Fruit fly (Drosophila melanogaster) whole organism, embryonic: ENCODE results near the gene swa.

Experiments used
- Atf-2 ChIP-seq: fragments of 200-800 bp; sonication (Bioruptor generic); optimal IDR thresholded peaks from 2 replicates; lab custom pipeline; 2016; ENCODE audit warnings: missing biosample characterization, missing genetic modification characterization
- B-H2 ChIP-seq: fragments of 200-800 bp; sonication (Bioruptor generic); optimal IDR thresholded peaks from 2 replicates; lab custom pipeline; 2018; ENCODE audit warnings: missing biosample characterization, mild to moderate bottlenecking, missing genetic modification characterization
- CG10267 ChIP-seq: fragments of 200-800 bp; sonication (Bioruptor generic); optimal IDR thresholded peaks from 2 replicates; lab custom pipeline; 2018; ENCODE audit warnings: missing biosample characterization, mild to moderate bottlenecking, missing genetic modification characterization, moderate library complexity
- CG14050 ChIP-seq: fragments of 200-800 bp; sonication (Bioruptor generic); IDR thresholded peaks from 3 replicates; pipeline ENCODE4 v1.3.6; 2022; ENCODE audit warnings: missing biosample characterization, missing genetic modification characterization
- CG15514 ChIP-seq: fragments of 200-800 bp; sonication (Bioruptor generic); optimal IDR thresholded peaks from 3 replicates; lab custom pipeline; 2017; ENCODE audit warnings: missing biosample characterization, missing genetic modification characterization, mild to moderate bottlenecking, moderate library complexity, missing genetic modification reagents
- CG17359 ChIP-seq: fragments of 200-800 bp; sonication (Bioruptor generic); optimal IDR thresholded peaks from 3 replicates; lab custom pipeline; 2018; ENCODE audit warnings: missing biosample characterization, mild to moderate bottlenecking, missing genetic modification characterization, moderate library complexity
- CG17568 ChIP-seq: fragments of 200-800 bp; sonication (Bioruptor generic); optimal IDR thresholded peaks from 2 replicates; lab custom pipeline; 2018; ENCODE audit warnings: missing biosample characterization, mild to moderate bottlenecking, missing genetic modification characterization, moderate library complexity
- CG18262 ChIP-seq: fragments of 200-800 bp; optimal IDR thresholded peaks from 3 replicates; lab custom pipeline; 2019; ENCODE audit warnings: missing biosample characterization, mild to moderate bottlenecking, missing genetic modification characterization, moderate library complexity
- CG2120 ChIP-seq: fragments of 200-800 bp; sonication (Bioruptor generic); optimal IDR thresholded peaks from 3 replicates; lab custom pipeline; 2016; ENCODE audit warnings: missing biosample characterization, missing genetic modification characterization
- CG4328 ChIP-seq: fragments of 200-800 bp; sonication (Bioruptor generic); optimal IDR thresholded peaks from 3 replicates; lab custom pipeline; 2017; ENCODE audit warnings: missing biosample characterization, missing genetic modification reagents, missing genetic modification characterization
- CG4424 ChIP-seq: fragments of 200-800 bp; sonication (Bioruptor generic); optimal IDR thresholded peaks from 3 replicates; lab custom pipeline; 2016; ENCODE audit warnings: missing biosample characterization, missing genetic modification characterization
- CG4730 ChIP-seq: fragments of 200-800 bp; sonication (Bioruptor generic); IDR thresholded peaks from 2 replicates; pipeline ENCODE4 v1.3.6; 2022; ENCODE audit warnings: missing biosample characterization, missing genetic modification characterization
- CG4820 ChIP-seq: fragments of 200-800 bp; sonication (Bioruptor generic); optimal IDR thresholded peaks from 3 replicates; lab custom pipeline; 2016; ENCODE audit warnings: missing biosample characterization, missing genetic modification characterization
- CG5245 ChIP-seq: fragments of 200-800 bp; sonication (Bioruptor generic); optimal IDR thresholded peaks from 3 replicates; lab custom pipeline; 2016; ENCODE audit warnings: missing biosample characterization, missing genetic modification characterization
- CG6175 ChIP-seq: fragments of 200-800 bp; sonication (Bioruptor generic); IDR thresholded peaks from 3 replicates; pipeline ENCODE4 v1.3.6; 2022; ENCODE audit warnings: missing biosample characterization, missing genetic modification characterization
- CG6765 ChIP-seq: fragments of 200-800 bp; sonication (Bioruptor generic); optimal IDR thresholded peaks from 3 replicates; lab custom pipeline; 2017; ENCODE audit warnings: missing biosample characterization, mild to moderate bottlenecking, missing genetic modification characterization
- CG7372 ChIP-seq: fragments of 200-800 bp; sonication (Bioruptor generic); IDR thresholded peaks from 2 replicates; pipeline ENCODE4 v1.3.6; 2022; ENCODE audit warnings: missing biosample characterization, missing genetic modification characterization
- CG8359 ChIP-seq: fragments of 200-800 bp; sonication (Bioruptor generic); optimal IDR thresholded peaks from 2 replicates; lab custom pipeline; 2017; ENCODE audit warnings: missing biosample characterization, mild to moderate bottlenecking, missing genetic modification characterization, borderline replicate concordance
- CG8924 ChIP-seq: fragments of 200-800 bp; optimal IDR thresholded peaks from 3 replicates; lab custom pipeline; 2019; ENCODE audit warnings: missing biosample characterization, mild to moderate bottlenecking, missing genetic modification characterization, moderate library complexity
- CG9215 ChIP-seq: fragments of 200-800 bp; sonication (Bioruptor generic); IDR thresholded peaks from 2 replicates; pipeline ENCODE4 v1.3.6; 2022; ENCODE audit warnings: missing biosample characterization, missing genetic modification characterization
- CG9437 ChIP-seq: fragments of 200-800 bp; sonication (Bioruptor generic); optimal IDR thresholded peaks from 2 replicates; lab custom pipeline; 2018; ENCODE audit warnings: missing biosample characterization, mild to moderate bottlenecking, missing genetic modification characterization
- CkIIα-i1 ChIP-seq: fragments of 200-800 bp; sonication (Bioruptor generic); IDR thresholded peaks from 2 replicates; pipeline ENCODE4 v1.3.6; 2022; ENCODE audit warnings: missing biosample characterization, missing genetic modification characterization
- D19B ChIP-seq: fragments of 200-800 bp; sonication (Bioruptor generic); optimal IDR thresholded peaks from 2 replicates; lab custom pipeline; 2017; ENCODE audit warnings: missing biosample characterization, mild to moderate bottlenecking, missing genetic modification characterization
- E2f1 ChIP-seq: fragments of 200-800 bp; sonication (Bioruptor generic); IDR thresholded peaks from 2 replicates; pipeline ENCODE4 v1.3.6; 2022; ENCODE audit warnings: missing biosample characterization, missing genetic modification characterization
- H2.0 ChIP-seq: fragments of 200-800 bp; sonication (Bioruptor generic); IDR thresholded peaks from 2 replicates; pipeline ENCODE4 v1.3.6; 2022; ENCODE audit warnings: missing biosample characterization, missing genetic modification characterization
- Hmx ChIP-seq: fragments of 200-800 bp; sonication (Bioruptor generic); optimal IDR thresholded peaks from 2 replicates; lab custom pipeline; 2016; ENCODE audit warnings: missing biosample characterization, missing genetic modification characterization
- Hr39 ChIP-seq: fragments of >200 bp; optimal IDR thresholded peaks from 2 replicates; lab custom pipeline; 2017
- Lim3 ChIP-seq: fragments of 200-800 bp; sonication (Bioruptor generic); IDR thresholded peaks from 2 replicates; pipeline ENCODE4 v1.3.6; 2022; ENCODE audit warnings: missing biosample characterization, missing genetic modification characterization
- Mes4 ChIP-seq: fragments of 200-800 bp; sonication (Bioruptor generic); optimal IDR thresholded peaks from 2 replicates; lab custom pipeline; 2016; ENCODE audit warnings: missing biosample characterization, missing genetic modification characterization
- Sry-β ChIP-seq: fragments of 200-800 bp; sonication (Bioruptor generic); optimal IDR thresholded peaks from 2 replicates; lab custom pipeline; 2018; ENCODE audit warnings: missing biosample characterization, mild to moderate bottlenecking, missing genetic modification characterization, moderate library complexity
- Taf1 ChIP-seq: fragments of 200-800 bp; sonication (Bioruptor generic); IDR thresholded peaks from 2 replicates; pipeline ENCODE4 v1.3.6; 2022; ENCODE audit warnings: missing biosample characterization, missing genetic modification characterization
- abd-A ChIP-seq: fragments of 200-800 bp; sonication (Bioruptor generic); optimal IDR thresholded peaks from 3 replicates; lab custom pipeline; 2019; ENCODE audit warnings: missing biosample characterization, mild to moderate bottlenecking, missing genetic modification characterization, moderate library complexity
- al ChIP-seq: fragments of 200-800 bp; sonication (Bioruptor generic); IDR thresholded peaks from 2 replicates; pipeline ENCODE4 v1.3.6; 2022; ENCODE audit warnings: missing biosample characterization, missing genetic modification characterization
- ap ChIP-seq: fragments of 200-800 bp; sonication (Bioruptor generic); IDR thresholded peaks from 2 replicates; pipeline ENCODE4 v1.3.6; 2022; ENCODE audit warnings: missing biosample characterization, missing genetic modification characterization
- ara ChIP-seq: fragments of 200-800 bp; sonication (Bioruptor generic); IDR thresholded peaks from 2 replicates; pipeline ENCODE4 v1.3.6; 2022; ENCODE audit warnings: missing biosample characterization, missing genetic modification characterization
- dysf ChIP-seq: fragments of 200-800 bp; sonication (Bioruptor generic); IDR thresholded peaks from 3 replicates; pipeline ENCODE4 v1.3.6; 2022; ENCODE audit warnings: missing biosample characterization, missing genetic modification characterization
- ems ChIP-seq: fragments of 200-800 bp; sonication (Bioruptor generic); optimal IDR thresholded peaks from 3 replicates; lab custom pipeline; 2016; ENCODE audit warnings: missing biosample characterization, missing genetic modification characterization
- fd3F ChIP-seq: fragments of 200-800 bp; sonication (Bioruptor generic); optimal IDR thresholded peaks from 2 replicates; lab custom pipeline; 2018; ENCODE audit warnings: missing biosample characterization, mild to moderate bottlenecking, missing genetic modification characterization, moderate library complexity
- gro ChIP-seq: fragments of 200-800 bp; sonication (Bioruptor generic); optimal IDR thresholded peaks from 2 replicates; lab custom pipeline; 2016; ENCODE audit warnings: missing biosample characterization, missing genetic modification characterization
- kah ChIP-seq: fragments of 200-800 bp; sonication (Bioruptor generic); optimal IDR thresholded peaks from 2 replicates; lab custom pipeline; 2018; ENCODE audit warnings: missing biosample characterization, mild to moderate bottlenecking, missing genetic modification characterization
- lilli ChIP-seq: fragments of 200-800 bp; sonication (Bioruptor generic); optimal IDR thresholded peaks from 3 replicates; lab custom pipeline; 2016; ENCODE audit warnings: missing biosample characterization, missing genetic modification characterization
- pum ChIP-seq: fragments of 200-800 bp; sonication (Bioruptor generic); optimal IDR thresholded peaks from 2 replicates; lab custom pipeline; 2016; ENCODE audit warnings: missing biosample characterization, missing genetic modification characterization
- ro ChIP-seq: fragments of 200-800 bp; sonication (Bioruptor generic); IDR thresholded peaks from 2 replicates; pipeline ENCODE4 v1.3.6; 2022; ENCODE audit warnings: missing biosample characterization, missing genetic modification characterization
- run ChIP-seq: fragments of 200-800 bp; sonication (Bioruptor generic); optimal IDR thresholded peaks from 3 replicates; lab custom pipeline; 2018; ENCODE audit warnings: missing biosample characterization, mild to moderate bottlenecking, missing genetic modification characterization
- sqz ChIP-seq: fragments of 200-800 bp; sonication (Bioruptor generic); optimal IDR thresholded peaks from 3 replicates; lab custom pipeline; 2018; ENCODE audit warnings: missing biosample characterization, mild to moderate bottlenecking, missing genetic modification characterization
- ssp ChIP-seq: fragments of 200-800 bp; sonication (Bioruptor generic); IDR thresholded peaks from 2 replicates; pipeline ENCODE4 v1.3.6; 2022; ENCODE audit warnings: missing biosample characterization, missing genetic modification characterization
- sug ChIP-seq: fragments of 200-800 bp; optimal IDR thresholded peaks from 2 replicates; lab custom pipeline; 2019; ENCODE audit warnings: missing biosample characterization, mild to moderate bottlenecking, missing genetic modification characterization, moderate library complexity
- tgo ChIP-seq: fragments of 200-800 bp; sonication (Bioruptor generic); IDR thresholded peaks from 3 replicates; pipeline ENCODE4 v1.3.6; 2022; ENCODE audit warnings: missing biosample characterization, missing genetic modification characterization
- wor ChIP-seq: fragments of 200-800 bp; sonication (Bioruptor generic); IDR thresholded peaks from 2 replicates; pipeline ENCODE4 v1.3.6; 2022; ENCODE audit warnings: missing biosample characterization, missing genetic modification characterization
- yki ChIP-seq: fragments of >200 bp; optimal IDR thresholded peaks from 3 replicates; lab custom pipeline; 2018
- zen ChIP-seq: fragments of 200-800 bp; sonication (Bioruptor generic); optimal IDR thresholded peaks from 3 replicates; lab custom pipeline; 2018; ENCODE audit warnings: missing biosample characterization, mild to moderate bottlenecking, missing genetic modification characterization, moderate library complexity

The swa gene

dm6 chrX:6343786-6344537 is 21.5 kb downstream of the swa start (continued):
- TF ChIP-seq Lim3: 0 out of 2 replicates have a peak, but pooled peaks have one; percentile 16
- TF ChIP-seq yki (lab: Kevin White, UChicago): no peak
- TF ChIP-seq abd-A: peak; percentile 49
- TF ChIP-seq Hr39 (lab: Kevin White, UChicago): no peak
- TF ChIP-seq zen (tag; lab: Kevin White, UChicago): no peak
- TF ChIP-seq ssp (GFP tag; lab: Robert Waterston, UW): peak; percentile 41; the same call in 1 of the 2 replicates
- no peak for TF ChIP-seq D19B (GFP tag; lab: Kevin White, UChicago)
- no peak for TF ChIP-seq fd3F (GFP tag; lab: Kevin White, UChicago)
- TF ChIP-seq CG15514 (GFP tag; lab: Kevin White, UChicago): no peak
- no peak for TF ChIP-seq Mes4
- TF ChIP-seq CkIIα-i1: no peak
- no peak for TF ChIP-seq CG6175 (GFP tag; lab: Robert Waterston, UW)
- peak; percentile 66 for TF ChIP-seq CG4730 (GFP tag; lab: Robert Waterston, UW)
- no peak for TF ChIP-seq CG6765 (GFP tag; lab: Kevin White, UChicago)
- peak; percentile 59; the same call in 2 of the 3 replicates for TF ChIP-seq dysf (GFP tag; lab: Robert Waterston, UW)
- no peak for TF ChIP-seq lilli (GFP tag; lab: Kevin White, UChicago)
- peak; percentile 59; the same call in 1 of the 2 replicates for TF ChIP-seq ap
- no peak for TF ChIP-seq CG2120
- no peak for TF ChIP-seq CG4328 (GFP tag; lab: Kevin White, UChicago)
- TF ChIP-seq CG4820 (GFP tag; lab: Kevin White, UChicago): no peak
- no peak for TF ChIP-seq al (GFP tag; lab: Robert Waterston, UW)
- peak; percentile 56; the same call in 1 of the 2 replicates for TF ChIP-seq H2.0
- TF ChIP-seq CG8924 (tag; lab: Kevin White, UChicago): no peak
- no peak for TF ChIP-seq Sry-β (GFP tag; lab: Kevin White, UChicago)
- TF ChIP-seq Hmx (GFP tag; lab: Kevin White, UChicago): no peak
- TF ChIP-seq CG10267 (tag; lab: Kevin White, UChicago): no peak
- no peak for TF ChIP-seq Taf1 (GFP tag; lab: Robert Waterston, UW)
- peak; percentile 9 for TF ChIP-seq CG5245 (GFP tag; lab: Kevin White, UChicago)
- no peak for TF ChIP-seq CG17568 (GFP tag; lab: Kevin White, UChicago)
- TF ChIP-seq CG8359 (GFP tag; lab: Kevin White, UChicago): no peak
- peak; percentile 48 for TF ChIP-seq CG17359 (tag; lab: Kevin White, UChicago)
- TF ChIP-seq run: no peak
- TF ChIP-seq pum (GFP tag; lab: Kevin White, UChicago): no peak
- TF ChIP-seq gro (GFP tag; lab: Kevin White, UChicago): no peak
- TF ChIP-seq sug (tag; lab: Kevin White, UChicago): no peak
- TF ChIP-seq sqz (GFP tag; lab: Kevin White, UChicago): no peak
- TF ChIP-seq CG18262 (tag; lab: Kevin White, UChicago): peak; percentile 18
- TF ChIP-seq kah: peak; percentile 3
- peak; percentile 48; the same call in 1 of the 3 replicates for TF ChIP-seq CG14050 (GFP tag; lab: Robert Waterston, UW)
- TF ChIP-seq E2f1 (GFP tag; lab: Robert Waterston, UW): peak; percentile 46
- peak; percentile 9 for TF ChIP-seq CG4424 (GFP tag; lab: Kevin White, UChicago)
- TF ChIP-seq Atf-2 (GFP tag; lab: Kevin White, UChicago): peak; percentile 2
- TF ChIP-seq CG7372: no peak
- TF ChIP-seq ems (GFP tag; lab: Kevin White, UChicago): no peak
- TF ChIP-seq B-H2 (GFP tag; lab: Kevin White, UChicago): no peak
- TF ChIP-seq CG9215: no peak
- peak; percentile 74 for TF ChIP-seq wor
- peak; percentile 71; the same call in 1 of the 2 replicates for TF ChIP-seq ara
- TF ChIP-seq tgo (GFP tag; lab: Robert Waterston, UW): peak; percentile 50; the same call in 1 of the 3 replicates
- no peak for TF ChIP-seq CG9437 (GFP tag; lab: Kevin White, UChicago)
- TF ChIP-seq ro (GFP tag; lab: Robert Waterston, UW): peak; percentile 34; the same call in 1 of the 2 replicates
